Fruit fly (Drosophila melanogaster): Measurements from ENCODE around the gene CG1924.

CG1924 gene

dm6 chrX:12178526-12178925 is at the start of gene CG1924:
Gene CG1924, minus strand, starts transcription at chrX:12178626.
- TF ChIP-seq spab (GFP tag; optimal IDR thresholded peaks at IDR 0.05) (no peak), Ets96B (tag; optimal IDR thresholded peaks at IDR 0.05) (no peak), topi (GFP tag; optimal IDR thresholded peaks at IDR 0.05) (no peak), pdm3 (GFP tag; optimal IDR thresholded peaks at IDR 0.05) (no peak), lz (GFP tag; optimal IDR thresholded peaks at IDR 0.05) (no peak), CG3919 (GFP tag; optimal IDR thresholded peaks at IDR 0.05) (no peak), vri (GFP tag; optimal IDR thresholded peaks at IDR 0.05) (no peak), salr (GFP tag; optimal IDR thresholded peaks at IDR 0.05) (no peak), Hr4 (GFP tag; optimal IDR thresholded peaks at IDR 0.05) (no peak), CG31627 (GFP tag; optimal IDR thresholded peaks at IDR 0.05) (no peak)

dm6 chrX:12227975-12228374 is 49.5 kb upstream of the CG1924 start:
- no peak for TF ChIP-seq lz (GFP tag; optimal IDR thresholded peaks at IDR 0.05)
- TF ChIP-seq pdm3 (GFP tag; optimal IDR thresholded peaks at IDR 0.05) = peak; percentile 10
- TF ChIP-seq cyc (GFP tag; optimal IDR thresholded peaks at IDR 0.05) = peak; percentile 4
- TF ChIP-seq Hr4 (GFP tag; optimal IDR thresholded peaks at IDR 0.05) = peak; percentile 18
- no peak for TF ChIP-seq topi (GFP tag; optimal IDR thresholded peaks at IDR 0.05)
- no peak for TF ChIP-seq Blimp-1 (GFP tag; optimal IDR thresholded peaks at IDR 0.05)
- TF ChIP-seq CG6808 (GFP tag; optimal IDR thresholded peaks at IDR 0.05) = no peak
- TF ChIP-seq svp (GFP tag) = peak; percentile 51
- no peak for TF ChIP-seq CG11294 (GFP tag; IDR thresholded peaks at IDR 0.05)
- no peak for TF ChIP-seq fd85E (GFP tag; optimal IDR thresholded peaks at IDR 0.05)
- no peak for TF ChIP-seq CG8632 (GFP tag; optimal IDR thresholded peaks at IDR 0.05)
- peak; percentile 32 for TF ChIP-seq CG6792 (GFP tag; optimal IDR thresholded peaks at IDR 0.05)
- peak; percentile 42 for TF ChIP-seq OdsH (GFP tag; optimal IDR thresholded peaks at IDR 0.05)
- TF ChIP-seq Sox14 (GFP tag; optimal IDR thresholded peaks at IDR 0.05) = no peak
- TF ChIP-seq CG10631 (GFP tag; optimal IDR thresholded peaks at IDR 0.05) = peak; percentile 25
- TF ChIP-seq CG6854 (GFP tag; optimal IDR thresholded peaks at IDR 0.05) = no peak
- TF ChIP-seq net (GFP tag; optimal IDR thresholded peaks at IDR 0.05) = peak; percentile 2
- no peak for TF ChIP-seq CG1621 (tag; optimal IDR thresholded peaks at IDR 0.05)
- TF ChIP-seq CG15336 (GFP tag; IDR thresholded peaks at IDR 0.05) = peak; percentile 58
- TF ChIP-seq CG32006 (GFP tag; optimal IDR thresholded peaks at IDR 0.05) = peak; percentile 49
- no peak for TF ChIP-seq Sox102F (GFP tag; optimal IDR thresholded peaks at IDR 0.05)
- no peak for TF ChIP-seq CG10669 (GFP tag; optimal IDR thresholded peaks at IDR 0.05)
- TF ChIP-seq Met (GFP tag; optimal IDR thresholded peaks at IDR 0.05) = peak; percentile 0
- TF ChIP-seq Eip93F (GFP tag; optimal IDR thresholded peaks at IDR 0.05) = no peak
- 0 out of 3 replicates have a peak, but pooled peaks have one; percentile 15 for TF ChIP-seq eg (GFP tag; IDR thresholded peaks at IDR 0.05)
- TF ChIP-seq CG8319 (GFP tag; optimal IDR thresholded peaks at IDR 0.05) = no peak
- peak; percentile 30 to 40 for TF ChIP-seq ss (GFP tag; optimal IDR thresholded peaks at IDR 0.05)
- no peak for TF ChIP-seq CG11902 (GFP tag; optimal IDR thresholded peaks at IDR 0.05)
- TF ChIP-seq salr (GFP tag; optimal IDR thresholded peaks at IDR 0.05) = peak in 1 of 2 experiments; percentile 11
- TF ChIP-seq fd59A (GFP tag; optimal IDR thresholded peaks at IDR 0.05) = no peak
- TF ChIP-seq esn (GFP tag; optimal IDR thresholded peaks at IDR 0.05) = peak; percentile 8
- peak; percentile 23 for TF ChIP-seq CG4318 (GFP tag; optimal IDR thresholded peaks at IDR 0.05)
- TF ChIP-seq Eip75B (GFP tag; optimal IDR thresholded peaks at IDR 0.05) = peak; percentile 14
- TF ChIP-seq Sox15 (GFP tag; optimal IDR thresholded peaks at IDR 0.05) = no peak
- peak; percentile 56 for TF ChIP-seq CG3032 (tag; optimal IDR thresholded peaks at IDR 0.05)
- TF ChIP-seq achi (GFP tag; optimal IDR thresholded peaks at IDR 0.05) = peak; percentile 22
- no peak for TF ChIP-seq Ets21C (GFP tag; optimal IDR thresholded peaks at IDR 0.05)
- no peak for TF ChIP-seq CG6276 (GFP tag; optimal IDR thresholded peaks at IDR 0.05)
- TF ChIP-seq vri (GFP tag; optimal IDR thresholded peaks at IDR 0.05) = no peak
- TF ChIP-seq CG11762 (GFP tag; optimal IDR thresholded peaks at IDR 0.05; ENCODE audit: insufficient read depth) = no peak
- no peak for TF ChIP-seq CG6163 (GFP tag; IDR thresholded peaks at IDR 0.05)
- no peak for TF ChIP-seq CG16779 (tag; optimal IDR thresholded peaks at IDR 0.05)
- TF ChIP-seq dsx (GFP tag; optimal IDR thresholded peaks at IDR 0.05; ENCODE audit: poor library complexity, severe bottlenecking) = peak; percentile 40
- peak; percentile 44 for TF ChIP-seq acj6 (GFP tag; optimal IDR thresholded peaks at IDR 0.05)
- TF ChIP-seq Smox (GFP tag; optimal IDR thresholded peaks at IDR 0.05) = no peak
- no peak for TF ChIP-seq CG7368 (GFP tag; optimal IDR thresholded peaks at IDR 0.05)

Data from whole organism, prepupa.